Fruit fly (Drosophila melanogaster): ENCODE results near the gene TfIIA-S-2.
A peak's percentile ranks its signal among the peaks of the same experiment; 100 is the strongest.

The TfIIA-S-2 gene

DNA sequence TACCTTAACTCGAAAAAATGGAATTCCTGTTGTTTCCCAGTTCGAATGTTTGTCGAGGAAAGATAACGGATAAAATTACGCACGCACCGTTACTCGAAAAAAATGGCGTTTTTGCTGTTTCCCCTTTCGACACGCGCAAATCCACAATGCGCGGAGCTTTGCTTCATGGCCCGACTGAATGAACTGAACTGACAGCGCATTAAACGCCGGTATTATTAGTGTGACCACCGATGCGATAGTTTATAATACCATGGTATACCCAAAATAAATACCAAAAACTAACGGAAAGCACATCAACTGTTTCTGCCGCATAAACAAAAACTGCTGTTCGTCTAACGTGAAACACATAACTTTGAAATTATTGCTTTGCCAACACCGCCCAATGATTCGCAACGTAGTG lies 15.1 kb upstream of the TfIIA-S-2 start, which contains the start of the genes CG32814, CG11638 and CG3021 (continued):
- 0 out of 2 replicates have a peak, but pooled peaks have one; percentile 13 for TF ChIP-seq HLH3B (GFP tag; IDR thresholded peaks at IDR 0.05)
- TF ChIP-seq Blimp-1 (GFP tag; optimal IDR thresholded peaks at IDR 0.05), result no peak
- no peak for TF ChIP-seq chn (GFP tag; optimal IDR thresholded peaks at IDR 0.05)
- no peak for TF ChIP-seq eve (GFP tag; optimal IDR thresholded peaks at IDR 0.05)
- TF ChIP-seq CG7786 (GFP tag; optimal IDR thresholded peaks at IDR 0.05), result no peak
- TF ChIP-seq CG11696 (GFP tag; IDR thresholded peaks at IDR 0.05), result no peak
- TF ChIP-seq CG2889 (GFP tag; IDR thresholded peaks at IDR 0.05), result no peak
- no peak for TF ChIP-seq Pdp1 (GFP tag; optimal IDR thresholded peaks at IDR 0.05)
- TF ChIP-seq tll (GFP tag; optimal IDR thresholded peaks at IDR 0.05), result no peak
- TF ChIP-seq unpg (GFP tag; optimal IDR thresholded peaks at IDR 0.05), result peak; percentile 14
- no peak for TF ChIP-seq CG2678 (tag; optimal IDR thresholded peaks at IDR 0.05)
- TF ChIP-seq sim (GFP tag; IDR thresholded peaks at IDR 0.05), result no peak
- TF ChIP-seq CG17829 (tag; optimal IDR thresholded peaks at IDR 0.05), result no peak
- TF ChIP-seq CG10565 (GFP tag; optimal IDR thresholded peaks at IDR 0.05), result no peak
- TF ChIP-seq CG2116 (GFP tag; optimal IDR thresholded peaks at IDR 0.05), result peak; percentile 23
- TF ChIP-seq Adf1 (GFP tag; IDR thresholded peaks at IDR 0.05), result peak; percentile 30; the same call in 1 of the 2 replicates
- TF ChIP-seq kah (GFP tag; optimal IDR thresholded peaks at IDR 0.05), result no peak
- no peak for TF ChIP-seq CG8944 (GFP tag; optimal IDR thresholded peaks at IDR 0.05)
- no peak for TF ChIP-seq CG7928 (GFP tag; optimal IDR thresholded peaks at IDR 0.05)
- no peak for TF ChIP-seq otp (GFP tag; IDR thresholded peaks at IDR 0.05)
- TF ChIP-seq wek (GFP tag; optimal IDR thresholded peaks at IDR 0.05), result peak; percentile 0
- TF ChIP-seq CG4820 (GFP tag; optimal IDR thresholded peaks at IDR 0.05), result no peak
- peak; percentile 57; the same call in 1 of the 3 replicates for TF ChIP-seq CG6791 (GFP tag; IDR thresholded peaks at IDR 0.05; ENCODE audit: partially characterized antibody)
- no peak for TF ChIP-seq NC2α (GFP tag; optimal IDR thresholded peaks at IDR 0.05)
- TF ChIP-seq prd (optimal IDR thresholded peaks at IDR 0.05), result no peak
- no peak for TF ChIP-seq prd (GFP tag; IDR thresholded peaks at IDR 0.05)
- TF ChIP-seq tio (GFP tag; optimal IDR thresholded peaks at IDR 0.05), result no peak
- TF ChIP-seq CG12071 (GFP tag; optimal IDR thresholded peaks at IDR 0.05), result no peak
- no peak for TF ChIP-seq CG9876 (GFP tag; optimal IDR thresholded peaks at IDR 0.05)
- peak; percentile 74 for TF ChIP-seq pzg (GFP tag; optimal IDR thresholded peaks at IDR 0.05)
- no peak; the same call in 1 of the 2 replicates for TF ChIP-seq tna (GFP tag; IDR thresholded peaks at IDR 0.05; ENCODE audit: partially characterized antibody)
- no peak for TF ChIP-seq CG7963 (GFP tag; IDR thresholded peaks at IDR 0.05; ENCODE audit: partially characterized antibody)
- TF ChIP-seq so (GFP tag; IDR thresholded peaks at IDR 0.05), result no peak
- TF ChIP-seq CG10274 (GFP tag; optimal IDR thresholded peaks at IDR 0.05), result no peak
- TF ChIP-seq lilli (GFP tag; optimal IDR thresholded peaks at IDR 0.05), result no peak
- TF ChIP-seq CG34422 (GFP tag; IDR thresholded peaks at IDR 0.05), result no peak; the same call in 2 of the 3 replicates
- TF ChIP-seq CG13775 (GFP tag; optimal IDR thresholded peaks at IDR 0.05), result peak; percentile 17
- peak; percentile 21 for TF ChIP-seq CG12391 (tag; optimal IDR thresholded peaks at IDR 0.05)
- TF ChIP-seq Ravus (GFP tag; IDR thresholded peaks at IDR 0.05), result no peak
- no peak for TF ChIP-seq p53 (GFP tag; optimal IDR thresholded peaks at IDR 0.05)
- TF ChIP-seq CG13287 (GFP tag; IDR thresholded peaks at IDR 0.05; ENCODE audit: partially characterized antibody), result peak; percentile 60
- TF ChIP-seq D19A (tag; optimal IDR thresholded peaks at IDR 0.05), result no peak
- no peak for TF ChIP-seq Max (GFP tag; optimal IDR thresholded peaks at IDR 0.05)
- TF ChIP-seq pfk (GFP tag; optimal IDR thresholded peaks at IDR 0.05), result no peak
- TF ChIP-seq sisA (GFP tag; IDR thresholded peaks at IDR 0.05), result no peak
- TF ChIP-seq cad (GFP tag; optimal IDR thresholded peaks at IDR 0.05), result no peak
- TF ChIP-seq CG3163 (GFP tag; optimal IDR thresholded peaks at IDR 0.05), result no peak
- TF ChIP-seq Lpt (GFP tag; optimal IDR thresholded peaks at IDR 0.05), result no peak
- TF ChIP-seq sna (GFP tag; IDR thresholded peaks at IDR 0.05; ENCODE audit: partially characterized antibody), result 0 out of 2 replicates have a peak, but pooled peaks have one; percentile 24
- TF ChIP-seq chinmo (GFP tag; IDR thresholded peaks at IDR 0.05; ENCODE audit: partially characterized antibody), result 0 out of 4 replicates have a peak, but pooled peaks have one; percentile 6
- TF ChIP-seq Bteb2 (GFP tag; optimal IDR thresholded peaks at IDR 0.05), result no peak

All from whole organism, embryonic.